Worm (Caenorhabditis elegans) whole organism, midembryonic: ENCODE measurements around the gene T24E12.10.

Experiments
- T22C8.4 ChIP-seq: fragments of 200-800 bp; sonication (Bioruptor generic); IDR thresholded peaks from 2 replicates; pipeline ENCODE4 v1.3.6; 2022; ENCODE audit warnings: missing genetic modification characterization, missing compliant biosample characterization
- cog-1 ChIP-seq: sonication (generic microtip); optimal IDR thresholded peaks from 2 replicates; lab custom pipeline; 2016; ENCODE audit warnings: missing genetic modification characterization, missing compliant biosample characterization
- flt-1 ChIP-seq: fragments of 200-800 bp; sonication (Bioruptor generic); IDR thresholded peaks from 2 replicates; pipeline ENCODE4 v1.3.6; 2022; ENCODE audit warnings: missing genetic modification characterization, missing compliant biosample characterization
- klf-2 ChIP-seq: fragments of 200-800 bp; sonication (Bioruptor generic); conservative IDR thresholded peaks from 2 replicates; pipeline ENCODE4 v1.3.6; 2022; ENCODE audit warnings: missing genetic modification reagents, missing genetic modification characterization, missing compliant biosample characterization
- med-1 ChIP-seq: sonication (generic microtip); optimal IDR thresholded peaks from 2 replicates; lab custom pipeline; 2017; ENCODE audit warnings: missing genetic modification characterization, mild to moderate bottlenecking, missing compliant biosample characterization, antibody characterized with exemption, missing genetic modification reagents; ENCODE audit not compliant: insufficient read depth
- ref-1 ChIP-seq: fragments of 200-800 bp; sonication (Bioruptor generic); conservative IDR thresholded peaks from 2 replicates; pipeline ENCODE4 v1.3.6; 2022; ENCODE audit warnings: missing genetic modification reagents, missing genetic modification characterization, missing compliant biosample characterization
- tab-1 ChIP-seq: fragments of 200-800 bp; sonication (Bioruptor generic); IDR thresholded peaks from 2 replicates; pipeline ENCODE4 v1.3.6; 2022; ENCODE audit warnings: missing genetic modification characterization, missing compliant biosample characterization
- ztf-23 ChIP-seq: fragments of 200-800 bp; sonication (Bioruptor generic); IDR thresholded peaks from 2 replicates; pipeline ENCODE4 v1.3.6; 2022; ENCODE audit warnings: missing genetic modification reagents, missing genetic modification characterization, missing compliant biosample characterization
- ztf-29 ChIP-seq: fragments of 200-800 bp; sonication (Bioruptor generic); IDR thresholded peaks from 2 replicates; pipeline ENCODE4 v1.3.6; 2022; ENCODE audit warnings: missing genetic modification reagents, missing genetic modification characterization, missing compliant biosample characterization

T24E12.10 gene

DNA sequence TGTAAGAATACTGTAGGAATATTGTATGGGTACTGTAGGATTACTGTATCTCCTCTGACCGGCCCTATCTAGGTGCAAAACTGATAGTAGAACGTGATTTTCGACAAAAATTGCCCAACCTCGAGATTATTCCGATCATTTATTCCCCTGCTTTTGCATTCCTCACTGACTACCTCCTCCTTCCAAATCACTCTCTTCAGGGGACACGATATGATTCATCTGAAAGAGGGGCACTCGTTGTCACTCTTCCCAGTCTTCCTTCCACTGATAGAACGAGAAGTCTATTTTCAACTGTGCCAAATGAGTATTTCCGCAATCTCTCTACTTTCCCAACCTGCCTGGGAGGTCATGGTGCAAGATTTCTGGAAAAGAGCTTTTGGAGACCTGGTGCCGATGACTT, 33.4 kb downstream of the T24E12.10 start, which contains the start of gene F12E12.2:
Gene F12E12.2 (plus strand): TSS at position 301 of the 400 bp plus-strand sequence.
- TF ChIP-seq ztf-29 (GFP tag; lab: Robert Waterston, UW) (no peak), ref-1 (GFP tag; lab: Robert Waterston, UW) (no peak), ztf-23 (GFP tag; lab: Robert Waterston, UW) (no peak), tab-1 (GFP tag; lab: Robert Waterston, UW) (no peak)

- no peak for TF ChIP-seq T22C8.4 (GFP tag; lab: Robert Waterston, UW)
- no peak for TF ChIP-seq ref-1 (GFP tag; lab: Robert Waterston, UW)
- no peak for TF ChIP-seq tab-1 (GFP tag; lab: Robert Waterston, UW)
- TF ChIP-seq ztf-29 (GFP tag; lab: Robert Waterston, UW) = no peak
- TF ChIP-seq med-1 (GFP tag; lab: Kevin White, UChicago) = no peak
- TF ChIP-seq cog-1 = no peak
- no peak for TF ChIP-seq ztf-23 (GFP tag; lab: Robert Waterston, UW)
- no peak for TF ChIP-seq klf-2 (GFP tag; lab: Robert Waterston, UW)
- no peak for TF ChIP-seq flt-1 (GFP tag; lab: Robert Waterston, UW)
Observed at ce11 chrII:3736893-3737375, 36.1 kb downstream of the T24E12.10 start, which contains the start of gene F12E12.6. Gene F12E12.6 (minus strand): TSS chrII:3736943.

DNA sequence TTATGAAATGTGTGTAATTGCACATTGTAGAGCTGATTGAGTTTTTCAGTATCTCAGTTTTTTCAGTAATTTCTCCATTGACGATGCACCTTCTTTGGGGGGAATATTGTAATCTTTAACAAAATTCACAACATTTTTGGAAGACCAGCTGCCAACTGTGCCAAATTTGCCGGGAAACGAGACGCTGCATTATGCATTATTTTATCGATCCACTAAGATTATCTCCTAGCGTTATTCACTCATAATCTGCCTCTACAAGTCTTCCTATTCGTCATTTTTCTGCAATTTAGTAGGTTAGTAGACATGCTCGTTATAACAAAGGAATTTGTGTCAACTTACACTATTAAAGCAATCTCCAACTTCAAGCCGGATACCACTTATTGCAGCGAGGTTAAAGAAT, 41.3 kb downstream of the T24E12.10 start, which contains the start of the genes sdz-12 and bath-31:
Gene sdz-12 (minus strand): TSS at position 101 of the 400 bp plus-strand sequence.
Gene bath-31 (plus strand): TSS at position 251 of the 400 bp plus-strand sequence.
- no peak for TF ChIP-seq med-1 (GFP tag; lab: Kevin White, UChicago)
- TF ChIP-seq cog-1 = no peak
- TF ChIP-seq tab-1 (GFP tag; lab: Robert Waterston, UW) = no peak
- no peak for TF ChIP-seq klf-2 (GFP tag; lab: Robert Waterston, UW)
- TF ChIP-seq ref-1 (GFP tag; lab: Robert Waterston, UW) = no peak
- no peak for TF ChIP-seq flt-1 (GFP tag; lab: Robert Waterston, UW)
- TF ChIP-seq T22C8.4 (GFP tag; lab: Robert Waterston, UW) = no peak
- TF ChIP-seq ztf-29 (GFP tag; lab: Robert Waterston, UW) = no peak
- TF ChIP-seq ztf-23 (GFP tag; lab: Robert Waterston, UW) = no peak

- no peak for TF ChIP-seq ref-1 (GFP tag; lab: Robert Waterston, UW)
- TF ChIP-seq med-1 (GFP tag; lab: Kevin White, UChicago) = no peak
- no peak for TF ChIP-seq flt-1 (GFP tag; lab: Robert Waterston, UW)
- TF ChIP-seq cog-1 = no peak
- no peak for TF ChIP-seq T22C8.4 (GFP tag; lab: Robert Waterston, UW)
- TF ChIP-seq ztf-23 (GFP tag; lab: Robert Waterston, UW) = no peak
- no peak for TF ChIP-seq ztf-29 (GFP tag; lab: Robert Waterston, UW)
- no peak for TF ChIP-seq klf-2 (GFP tag; lab: Robert Waterston, UW)
- TF ChIP-seq tab-1 (GFP tag; lab: Robert Waterston, UW) = no peak
Observed at ce11 chrII:3727996-3728395, 45.0 kb downstream of the T24E12.10 start, which contains the start of gene C46E10.8. Gene C46E10.8 (minus strand): TSS chrII:3728096.

DNA sequence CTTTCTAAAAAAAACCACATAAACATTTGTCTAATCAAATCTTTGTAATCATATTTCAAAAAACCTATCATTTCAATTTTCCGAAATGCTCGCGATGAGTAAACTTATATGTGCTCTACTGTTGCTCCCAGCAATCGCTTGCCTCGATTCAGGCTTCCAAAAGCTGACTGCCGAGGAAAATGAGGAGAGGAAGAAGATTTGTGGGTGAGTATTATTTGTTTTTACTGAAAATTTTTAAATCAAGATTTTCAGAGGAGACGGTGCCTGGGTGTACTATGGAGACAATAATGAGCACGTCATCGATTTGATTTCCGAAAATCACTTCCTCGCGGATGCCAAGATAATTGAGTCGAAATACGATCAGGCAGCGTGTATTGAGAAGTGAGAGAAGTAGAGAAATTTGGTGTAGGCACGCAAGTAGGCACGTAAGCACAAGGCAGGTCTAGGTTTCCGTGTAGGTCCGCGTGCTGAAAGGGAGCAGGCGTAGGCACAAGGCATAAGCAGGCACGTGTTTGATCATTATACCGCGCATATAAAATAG, 48.8 kb downstream of the T24E12.10 start, which contains the start of gene C46E10.1:
Gene C46E10.1 (plus strand): TSS at position 51 of the 541 bp plus-strand sequence.
- TF ChIP-seq ref-1 (GFP tag; lab: Robert Waterston, UW) (no peak), ztf-23 (GFP tag; lab: Robert Waterston, UW) (no peak), T22C8.4 (GFP tag; lab: Robert Waterston, UW) (no peak), cog-1 (no peak), ztf-29 (GFP tag; lab: Robert Waterston, UW) (no peak), klf-2 (GFP tag; lab: Robert Waterston, UW) (no peak), med-1 (GFP tag; lab: Kevin White, UChicago) (no peak), flt-1 (GFP tag; lab: Robert Waterston, UW) (no peak), tab-1 (GFP tag; lab: Robert Waterston, UW) (no peak)

ce11 chrII:3721016-3721415, 52.0 kb downstream of the T24E12.10 start, which contains the start of gene C46E10.3:
Gene C46E10.3 (plus strand): TSS chrII:3721316.
- TF ChIP-seq cog-1 = no peak
- no peak for TF ChIP-seq ref-1 (GFP tag; lab: Robert Waterston, UW)
- no peak for TF ChIP-seq flt-1 (GFP tag; lab: Robert Waterston, UW)
- TF ChIP-seq klf-2 (GFP tag; lab: Robert Waterston, UW) = no peak
- TF ChIP-seq ztf-23 (GFP tag; lab: Robert Waterston, UW) = no peak
- no peak for TF ChIP-seq tab-1 (GFP tag; lab: Robert Waterston, UW)
- no peak for TF ChIP-seq T22C8.4 (GFP tag; lab: Robert Waterston, UW)
- TF ChIP-seq ztf-29 (GFP tag; lab: Robert Waterston, UW) = no peak
- no peak for TF ChIP-seq med-1 (GFP tag; lab: Kevin White, UChicago)

- TF ChIP-seq klf-2 (GFP tag; lab: Robert Waterston, UW) (no peak), ztf-23 (GFP tag; lab: Robert Waterston, UW) (no peak)
Observed at ce11 chrII:3716961-3717360, 56.1 kb downstream of the T24E12.10 start, which contains the start of gene fbxc-52. Gene fbxc-52 (plus strand): TSS chrII:3717261.

ce11 chrII:3716455-3716854, 56.6 kb downstream of the T24E12.10 start, which contains the start of gene srh-99:
Gene srh-99 (minus strand): TSS chrII:3716555.
- TF ChIP-seq tab-1 (GFP tag; lab: Robert Waterston, UW) = no peak
- TF ChIP-seq flt-1 (GFP tag; lab: Robert Waterston, UW) = no peak
- no peak for TF ChIP-seq ztf-23 (GFP tag; lab: Robert Waterston, UW)
- TF ChIP-seq klf-2 (GFP tag; lab: Robert Waterston, UW) = no peak
- TF ChIP-seq cog-1 = no peak
- no peak for TF ChIP-seq ref-1 (GFP tag; lab: Robert Waterston, UW)
- TF ChIP-seq T22C8.4 (GFP tag; lab: Robert Waterston, UW) = no peak
- TF ChIP-seq ztf-29 (GFP tag; lab: Robert Waterston, UW) = no peak
- no peak for TF ChIP-seq med-1 (GFP tag; lab: Kevin White, UChicago)
